Worm (Caenorhabditis elegans) whole organism, L2 larva: ENCODE measurements around the gene Y7A5A.7.

Experiments used
- F13H6.1 ChIP-seq: sonication (generic microtip); optimal IDR thresholded peaks from 2 replicates; lab custom pipeline; 2016; ENCODE audit warnings: missing genetic modification characterization, missing compliant biosample characterization
- alr-1 ChIP-seq: fragments of 150-350 bp; optimal IDR thresholded peaks from 2 replicates; lab custom pipeline; 2014; ENCODE audit warnings: missing biosample characterization, missing genetic modification characterization
- elt-3 ChIP-seq: sonication (generic microtip); optimal IDR thresholded peaks from 2 replicates; lab custom pipeline; 2017; ENCODE audit warnings: missing biosample characterization, missing genetic modification characterization
- lin-11 ChIP-seq: fragments of 150-350 bp; sonication (generic microtip); optimal IDR thresholded peaks from 2 replicates; lab custom pipeline; 2014; ENCODE audit warnings: missing biosample characterization, missing genetic modification characterization, inconsistent platforms, mixed read lengths
- nhr-12 ChIP-seq: fragments of 150-350 bp; optimal IDR thresholded peaks from 2 replicates; lab custom pipeline; 2014; ENCODE audit warnings: missing biosample characterization, missing genetic modification characterization
- nhr-77 ChIP-seq: fragments of 150-350 bp; optimal IDR thresholded peaks from 2 replicates; lab custom pipeline; 2014; ENCODE audit warnings: missing biosample characterization, missing genetic modification characterization
- unc-39 ChIP-seq: fragments of 150-350 bp; optimal IDR thresholded peaks from 2 replicates; lab custom pipeline; 2014; ENCODE audit warnings: missing biosample characterization, missing genetic modification characterization

ce11 chrX:15846552-15846951 lies 42.6 kb upstream of the Y7A5A.7 start:
- no peak for TF ChIP-seq F13H6.1 (tag; lab: Kevin White, UChicago)
- no peak for TF ChIP-seq unc-39 (tag; lab: Kevin White, UChicago)
- TF ChIP-seq elt-3 (tag; lab: Kevin White, UChicago): no peak
- TF ChIP-seq alr-1 (tag; lab: Kevin White, UChicago): no peak
- TF ChIP-seq nhr-77 (tag; lab: Kevin White, UChicago): no peak
- no peak for TF ChIP-seq lin-11 (tag; lab: Kevin White, UChicago)
- TF ChIP-seq nhr-12 (tag; lab: Kevin White, UChicago): no peak
